Worm (Caenorhabditis elegans) whole organism, mixed stage, embryonic: ENCODE results near the gene aak-1.

ENCODE experiments used
- M03D4.4 ChIP-seq: sonication (generic microtip); optimal IDR thresholded peaks from 2 replicates; lab custom pipeline; 2017; ENCODE audit warnings: mild to moderate bottlenecking, missing genetic modification characterization, missing compliant biosample characterization
- ces-1 ChIP-seq: fragments of 150-350 bp; optimal IDR thresholded peaks from 2 replicates; lab custom pipeline; 2014; ENCODE audit warnings: missing biosample characterization, missing genetic modification reagents, missing genetic modification characterization
- cnd-1 ChIP-seq: fragments of 200-800 bp; sonication (Bioruptor generic); optimal IDR thresholded peaks from 2 replicates; lab custom pipeline; 2018; ENCODE audit warnings: mild to moderate bottlenecking, missing genetic modification characterization, missing compliant biosample characterization
- elt-3 ChIP-seq: fragments of 150-350 bp; optimal IDR thresholded peaks from 2 replicates; lab custom pipeline; 2014; ENCODE audit warnings: missing biosample characterization, missing genetic modification characterization
- hlh-1 ChIP-seq: fragments of 150-350 bp; optimal IDR thresholded peaks from 2 replicates; lab custom pipeline; 2014; ENCODE audit warnings: missing biosample characterization, missing genetic modification reagents, missing genetic modification characterization
- lin-13 ChIP-seq: fragments of 150-350 bp; optimal IDR thresholded peaks from 2 replicates; lab custom pipeline; 2014; ENCODE audit warnings: missing biosample characterization, missing genetic modification characterization
- mab-5 ChIP-seq: fragments of 150-350 bp; optimal IDR thresholded peaks from 2 replicates; lab custom pipeline; 2014; ENCODE audit warnings: missing biosample characterization, missing genetic modification characterization
- mep-1 ChIP-seq: fragments of 150-350 bp; optimal IDR thresholded peaks from 2 replicates; lab custom pipeline; 2017; ENCODE audit warnings: missing biosample characterization, missing genetic modification reagents, missing genetic modification characterization, inconsistent platforms
- nhr-237 ChIP-seq: fragments of 150-350 bp; optimal IDR thresholded peaks from 2 replicates; lab custom pipeline; 2014; ENCODE audit warnings: missing biosample characterization, missing genetic modification characterization
- nhr-76 ChIP-seq: sonication (generic microtip); optimal IDR thresholded peaks from 2 replicates; lab custom pipeline; 2017; ENCODE audit warnings: missing biosample characterization, missing genetic modification characterization
- unc-120 ChIP-seq: sonication (generic microtip); optimal IDR thresholded peaks from 2 replicates; lab custom pipeline; 2017; ENCODE audit warnings: missing genetic modification characterization, missing compliant biosample characterization; ENCODE audit not compliant: poor library complexity, severe bottlenecking
- unc-39 ChIP-seq: fragments of 150-350 bp; optimal IDR thresholded peaks from 2 replicates; lab custom pipeline; 2014; ENCODE audit warnings: missing biosample characterization, missing genetic modification characterization
- ztf-11 ChIP-seq: fragments of 150-350 bp; optimal IDR thresholded peaks from 2 replicates; lab custom pipeline; 2014; ENCODE audit warnings: missing biosample characterization, missing genetic modification characterization

DNA sequence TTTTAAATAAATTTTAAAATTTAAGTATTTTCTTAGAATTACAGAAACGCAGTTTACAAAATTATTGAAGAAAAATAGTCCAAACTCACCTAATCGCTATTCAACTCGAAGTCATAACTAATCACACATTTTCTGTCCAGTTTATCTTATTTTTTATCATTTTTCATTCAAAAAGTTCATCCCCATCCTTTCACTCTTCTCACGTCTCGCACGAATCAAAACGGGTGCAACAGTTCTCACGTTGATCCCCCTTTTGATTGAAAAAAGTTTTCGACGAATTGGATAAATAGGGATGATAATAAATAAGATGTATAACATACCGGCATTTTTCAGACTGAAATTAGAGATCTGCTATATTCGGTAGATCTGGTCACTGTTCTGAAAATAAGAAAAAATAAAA, 51.2 kb downstream of the aak-1 start:
- TF ChIP-seq ces-1 (no peak), unc-39 (tag; lab: Kevin White, UChicago) (no peak), unc-120 (tag; lab: Kevin White, UChicago) (no peak), M03D4.4 (tag; lab: Kevin White, UChicago) (no peak), nhr-76 (no peak), elt-3 (tag; lab: Kevin White, UChicago) (no peak), ztf-11 (tag; lab: Kevin White, UChicago) (no peak), nhr-237 (tag; lab: Kevin White, UChicago) (no peak), mab-5 (tag; lab: Kevin White, UChicago) (no peak), cnd-1 (tag; lab: Kevin White, UChicago) (no peak), lin-13 (tag; lab: Kevin White, UChicago) (no peak), mep-1 (no peak), hlh-1 (no peak)
